Fruit fly (Drosophila melanogaster) whole organism, pupa: ENCODE measurements around the gene CG34355.

Experiments
- CG10348 ChIP-seq: fragments of 200-800 bp; sonication (Bioruptor generic); IDR thresholded peaks from 2 replicates; pipeline ENCODE4 v1.3.6; 2022; ENCODE audit warnings: missing biosample characterization, missing genetic modification characterization
- CG12605 ChIP-seq: fragments of 200-800 bp; sonication (Bioruptor generic); IDR thresholded peaks from 2 replicates; pipeline ENCODE4 v1.3.6; 2022; ENCODE audit warnings: missing biosample characterization, missing genetic modification characterization
- CG13204 ChIP-seq: fragments of 200-800 bp; sonication (Bioruptor generic); optimal IDR thresholded peaks from 2 replicates; lab custom pipeline; 2018; ENCODE audit warnings: missing biosample characterization, mild to moderate bottlenecking, missing genetic modification characterization, moderate library complexity
- CG14655 ChIP-seq: fragments of 200-800 bp; sonication (Bioruptor generic); optimal IDR thresholded peaks from 3 replicates; lab custom pipeline; 2017; ENCODE audit warnings: mild to moderate bottlenecking, missing biosample characterization, missing genetic modification reagents, missing genetic modification characterization
- CG15710 ChIP-seq: fragments of 200-800 bp; sonication (Bioruptor generic); optimal IDR thresholded peaks from 2 replicates; lab custom pipeline; 2018; ENCODE audit warnings: missing biosample characterization, mild to moderate bottlenecking, missing genetic modification characterization, moderate library complexity
- CG17806 ChIP-seq: fragments of 200-800 bp; sonication (Bioruptor generic); optimal IDR thresholded peaks from 2 replicates; lab custom pipeline; 2018; ENCODE audit warnings: missing biosample characterization, mild to moderate bottlenecking, missing genetic modification characterization, moderate library complexity
- CG32121 ChIP-seq: fragments of 200-800 bp; sonication (Bioruptor generic); IDR thresholded peaks from 2 replicates; pipeline ENCODE4 v1.3.6; 2022; ENCODE audit warnings: missing biosample characterization, missing genetic modification characterization
- CG34367 ChIP-seq: fragments of 200-800 bp; sonication (Bioruptor generic); optimal IDR thresholded peaks from 2 replicates; lab custom pipeline; 2018; ENCODE audit warnings: missing biosample characterization, mild to moderate bottlenecking, missing genetic modification characterization
- CG4496 ChIP-seq: fragments of 200-800 bp; sonication (Bioruptor generic); IDR thresholded peaks from 3 replicates; pipeline ENCODE4 v1.3.6; 2022; ENCODE audit warnings: missing biosample characterization, missing genetic modification characterization
- CG8159 ChIP-seq: fragments of 200-800 bp; sonication (Bioruptor generic); optimal IDR thresholded peaks from 3 replicates; lab custom pipeline; 2018; ENCODE audit warnings: missing biosample characterization, mild to moderate bottlenecking, missing genetic modification characterization, moderate library complexity
- CG8301 ChIP-seq: fragments of 200-800 bp; sonication (Bioruptor generic); optimal IDR thresholded peaks from 2 replicates; lab custom pipeline; 2018; ENCODE audit warnings: missing biosample characterization, mild to moderate bottlenecking, missing genetic modification characterization
- CG9948 ChIP-seq: fragments of 200-800 bp; sonication (Bioruptor generic); optimal IDR thresholded peaks from 2 replicates; lab custom pipeline; 2018; ENCODE audit warnings: missing biosample characterization, mild to moderate bottlenecking, missing genetic modification characterization, moderate library complexity
- D1 ChIP-seq: fragments of 200-800 bp; sonication (Bioruptor generic); optimal IDR thresholded peaks from 2 replicates; lab custom pipeline; 2018; ENCODE audit warnings: missing biosample characterization, mild to moderate bottlenecking, missing genetic modification characterization, moderate library complexity
- EcR ChIP-seq: fragments of 200-800 bp; sonication (Bioruptor generic); optimal IDR thresholded peaks from 3 replicates; lab custom pipeline; 2019; ENCODE audit warnings: missing biosample characterization, missing genetic modification characterization, mild to moderate bottlenecking, moderate library complexity, missing genetic modification reagents
- Ets98B ChIP-seq: fragments of 200-800 bp; sonication (Bioruptor generic); IDR thresholded peaks from 2 replicates; pipeline ENCODE4 v1.3.6; 2022; ENCODE audit warnings: missing biosample characterization, missing genetic modification characterization
- Pif1A ChIP-seq: fragments of 200-800 bp; sonication (Bioruptor generic); optimal IDR thresholded peaks from 3 replicates; lab custom pipeline; 2016; ENCODE audit warnings: missing biosample characterization, missing genetic modification characterization
- Pif1B ChIP-seq: fragments of 200-800 bp; sonication (Bioruptor generic); optimal IDR thresholded peaks from 3 replicates; lab custom pipeline; 2016; ENCODE audit warnings: missing biosample characterization, missing genetic modification characterization
- Snoo ChIP-seq: fragments of 200-800 bp; sonication (Bioruptor generic); optimal IDR thresholded peaks from 3 replicates; lab custom pipeline; 2017; ENCODE audit warnings: missing biosample characterization, mild to moderate bottlenecking, missing genetic modification characterization, inconsistent platforms
- fd96Ca ChIP-seq: fragments of 200-800 bp; sonication (Bioruptor generic); IDR thresholded peaks from 3 replicates; pipeline ENCODE4 v1.3.6; 2022; ENCODE audit warnings: missing biosample characterization, missing genetic modification characterization
- gl ChIP-seq: fragments of 200-800 bp; sonication (Bioruptor generic); optimal IDR thresholded peaks from 2 replicates; lab custom pipeline; 2018; ENCODE audit warnings: missing biosample characterization, mild to moderate bottlenecking, missing genetic modification characterization
- rn ChIP-seq: fragments of 200-800 bp; sonication (Bioruptor generic); IDR thresholded peaks from 2 replicates; pipeline ENCODE4 v1.3.6; 2022; ENCODE audit warnings: missing biosample characterization, missing genetic modification characterization

The CG34355 gene

DNA sequence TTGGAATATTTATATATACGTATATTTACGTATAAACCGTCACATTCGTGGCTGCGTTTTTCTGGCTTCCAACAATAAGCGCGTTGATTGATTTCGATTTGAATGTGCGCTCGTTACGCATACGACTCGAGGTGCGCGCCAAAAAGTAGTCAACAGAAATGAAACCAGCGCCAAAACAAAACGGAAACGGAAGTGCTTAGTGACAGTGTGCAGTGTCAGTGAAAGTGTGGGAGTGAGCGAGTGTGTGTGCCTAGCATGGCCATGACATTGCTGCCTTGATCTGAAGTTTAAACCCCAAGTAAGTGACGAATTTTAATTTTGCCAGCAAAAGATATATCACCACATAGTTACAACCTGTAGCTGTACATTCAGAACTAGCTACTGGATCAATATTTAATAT, at the start of gene CG34355:
Gene CG34355, plus strand, starts transcription at position 192 of the 400 bp plus-strand sequence.
- TF ChIP-seq rn (no peak), CG34367 (tag; lab: Kevin White, UChicago) (peak; percentile 42), CG4496 (GFP tag; lab: Robert Waterston, UW) (peak; percentile 54; the same call in 2 of the 3 replicates)

DNA sequence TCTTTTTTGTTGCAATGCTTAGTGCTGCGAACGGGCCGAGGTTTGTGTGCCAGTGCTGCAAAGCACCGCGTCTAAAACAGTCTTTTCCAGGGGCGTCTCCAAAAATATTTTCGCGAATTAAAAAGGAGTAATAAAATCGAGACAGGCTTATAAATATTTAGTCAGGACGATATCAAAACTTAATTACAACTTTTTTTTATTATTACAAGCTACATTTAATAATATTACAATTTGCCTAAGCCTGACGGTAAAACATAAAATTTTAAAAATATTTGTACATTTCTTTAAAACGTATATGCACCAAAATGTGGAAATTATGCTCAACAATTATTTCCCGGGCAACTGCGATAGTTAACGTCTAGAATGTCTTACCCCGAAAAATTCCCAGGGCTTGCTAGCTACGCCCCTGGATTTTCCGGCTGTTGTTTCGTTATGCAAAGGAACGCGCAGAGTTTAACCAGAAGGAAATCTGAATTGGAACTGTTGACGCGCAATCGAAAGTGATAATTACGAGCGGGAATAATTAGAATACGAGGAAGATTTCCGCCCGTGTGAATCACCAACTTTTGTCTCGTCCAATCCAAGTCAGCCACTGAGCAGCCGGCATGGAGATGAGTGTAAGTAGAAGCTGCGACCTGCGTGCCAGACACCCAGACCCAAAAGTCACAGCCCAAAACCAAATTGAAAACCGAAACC, 45.6 kb upstream of the CG34355 start, which contains the start of the genes PTPMT1 and Hrd3:
Gene PTPMT1, plus strand, starts transcription at position 428 of the 696 bp plus-strand sequence.
Gene Hrd3, minus strand, starts transcription at position 646 of the 696 bp plus-strand sequence.
- peak; percentile 99 for TF ChIP-seq Pif1A
- peak; percentile 97 for TF ChIP-seq CG4496 (GFP tag; lab: Robert Waterston, UW)
- TF ChIP-seq CG13204, result peak; percentile 95
- TF ChIP-seq Snoo (tag; lab: Kevin White, UChicago), result peak; percentile 98
- peak; percentile 93 for TF ChIP-seq CG10348 (GFP tag; lab: Robert Waterston, UW)
- peak; percentile 94 for TF ChIP-seq fd96Ca (GFP tag; lab: Robert Waterston, UW)
- peak; percentile 47 for TF ChIP-seq EcR (GFP tag; lab: Kevin White, UChicago)
- TF ChIP-seq CG32121 (GFP tag; lab: Robert Waterston, UW), result peak; percentile 95
- peak; percentile 92 for TF ChIP-seq rn
- TF ChIP-seq CG14655 (GFP tag; lab: Kevin White, UChicago), result peak; percentile 100
- TF ChIP-seq CG12605 (GFP tag; lab: Robert Waterston, UW), result peak; percentile 88
- no peak for TF ChIP-seq D1 (tag; lab: Kevin White, UChicago)
- TF ChIP-seq CG9948 (tag; lab: Kevin White, UChicago), result peak; percentile 99
- TF ChIP-seq Ets98B, result peak; percentile 91
- peak; percentile 97 for TF ChIP-seq CG17806 (tag; lab: Kevin White, UChicago)
- peak; percentile 97 for TF ChIP-seq CG34367 (tag; lab: Kevin White, UChicago)
- TF ChIP-seq CG8159, result peak; percentile 99
- peak; percentile 98 for TF ChIP-seq CG8301 (tag; lab: Kevin White, UChicago)
- peak; percentile 99 for TF ChIP-seq CG15710 (tag; lab: Kevin White, UChicago)
- TF ChIP-seq gl (tag; lab: Kevin White, UChicago), result peak; percentile 91
- TF ChIP-seq Pif1B (GFP tag; lab: Kevin White, UChicago), result peak; percentile 99

- TF ChIP-seq CG13204 (no peak), CG8159 (no peak), Ets98B (no peak), CG8301 (tag; lab: Kevin White, UChicago) (no peak), EcR (GFP tag; lab: Kevin White, UChicago) (no peak), CG4496 (GFP tag; lab: Robert Waterston, UW) (no peak), Snoo (tag; lab: Kevin White, UChicago) (peak; percentile 32)
These were observed 43.2 kb upstream of the CG34355 start, which contains the start of gene SdhD for dm6 chr3R:23760219-23761018. Gene SdhD, minus strand, starts transcription at chr3R:23760600.

DNA sequence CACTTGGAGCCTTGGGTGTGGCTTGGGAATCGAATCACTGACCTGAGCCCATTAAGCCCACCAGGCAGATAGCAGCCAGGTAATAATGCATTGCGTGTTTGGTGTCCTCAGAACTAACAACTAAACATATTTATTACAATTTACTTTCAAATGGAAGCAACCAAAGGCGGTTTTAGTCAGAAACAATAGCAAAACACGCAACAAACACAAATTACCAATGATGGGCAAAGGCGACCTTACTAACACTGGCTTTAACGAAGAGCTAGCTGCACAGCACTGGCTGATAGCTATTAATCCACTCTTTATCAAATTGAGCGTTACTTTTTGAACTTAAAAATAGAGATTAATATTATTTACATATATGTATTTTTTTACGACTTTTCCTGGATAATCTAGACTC, 40.6 kb upstream of the CG34355 start, which contains the start of gene udt:
Gene udt, minus strand, starts transcription at position 249 of the 400 bp plus-strand sequence.
- no peak for TF ChIP-seq gl (tag; lab: Kevin White, UChicago)
- TF ChIP-seq CG9948 (tag; lab: Kevin White, UChicago), result no peak
- no peak for TF ChIP-seq CG32121 (GFP tag; lab: Robert Waterston, UW)
- TF ChIP-seq Pif1B (GFP tag; lab: Kevin White, UChicago), result no peak

- TF ChIP-seq gl (tag; lab: Kevin White, UChicago) (peak; percentile 71), CG9948 (tag; lab: Kevin White, UChicago) (peak; percentile 33), Pif1A (peak; percentile 20), fd96Ca (GFP tag; lab: Robert Waterston, UW) (no peak), D1 (tag; lab: Kevin White, UChicago) (no peak), CG12605 (GFP tag; lab: Robert Waterston, UW) (no peak; the same call in 1 of the 2 replicates), EcR (GFP tag; lab: Kevin White, UChicago) (peak; percentile 80), CG34367 (tag; lab: Kevin White, UChicago) (peak; percentile 43), CG8301 (tag; lab: Kevin White, UChicago) (peak; percentile 41), rn (no peak), Ets98B (peak; percentile 22; the same call in 1 of the 2 replicates), Pif1B (GFP tag; lab: Kevin White, UChicago) (peak; percentile 5), CG32121 (GFP tag; lab: Robert Waterston, UW) (peak; percentile 50), CG15710 (tag; lab: Kevin White, UChicago) (peak; percentile 62), CG14655 (GFP tag; lab: Kevin White, UChicago) (no peak), CG8159 (peak; percentile 75), CG17806 (tag; lab: Kevin White, UChicago) (peak; percentile 47), CG13204 (peak; percentile 28), Snoo (tag; lab: Kevin White, UChicago) (peak; percentile 21), CG10348 (GFP tag; lab: Robert Waterston, UW) (no peak), CG4496 (GFP tag; lab: Robert Waterston, UW) (peak; percentile 36; the same call in 1 of the 3 replicates)
These were observed 39.9 kb upstream of the CG34355 start, which contains the start of gene Lsd-1 for dm6 chr3R:23763622-23764273. Gene Lsd-1, plus strand, starts transcription at chr3R:23763857.
